Worm (Caenorhabditis elegans) whole organism, L4 larva: ENCODE results near the gene rpl-23.

ENCODE experiments used
- F10B5.3 ChIP-seq: sonication (generic microtip); optimal IDR thresholded peaks from 2 replicates; lab custom pipeline; 2016; ENCODE audit warnings: mild to moderate bottlenecking, missing genetic modification characterization, missing compliant biosample characterization
- F37D6.2 ChIP-seq: sonication (generic microtip); optimal IDR thresholded peaks from 2 replicates; lab custom pipeline; 2016; ENCODE audit warnings: mild to moderate bottlenecking, missing genetic modification characterization, missing compliant biosample characterization
- F44E2.7 ChIP-seq: fragments of 200-800 bp; sonication (Bioruptor generic); IDR thresholded peaks from 2 replicates; pipeline ENCODE4 v2.1.2; 2022; ENCODE audit warnings: missing genetic modification characterization, missing compliant biosample characterization
- Y105C5A.15 ChIP-seq: fragments of 200-800 bp; sonication (Bioruptor generic); IDR thresholded peaks from 2 replicates; pipeline ENCODE4 v1.3.6; 2022; ENCODE audit warnings: missing genetic modification characterization, missing compliant biosample characterization
- ZK337.2 ChIP-seq: fragments of 200-800 bp; sonication (Bioruptor generic); IDR thresholded peaks from 2 replicates; pipeline ENCODE4 v1.3.6; 2022; ENCODE audit warnings: missing genetic modification reagents, missing genetic modification characterization, missing compliant biosample characterization
- aha-1 ChIP-seq: fragments of 150-350 bp; peaks from one replicate; lab custom pipeline; 2014; ENCODE audit warnings: missing biosample characterization, missing genetic modification characterization
- ceh-20 ChIP-seq: fragments of 200-800 bp; sonication (Bioruptor generic); IDR thresholded peaks from 2 replicates; pipeline ENCODE4 v1.3.6; 2022; ENCODE audit warnings: missing genetic modification reagents, missing genetic modification characterization, missing compliant biosample characterization
- ceh-44 ChIP-seq: fragments of 200-800 bp; sonication (Bioruptor generic); IDR thresholded peaks from 2 replicates; pipeline ENCODE4 v1.3.6; 2022; ENCODE audit warnings: missing genetic modification reagents, missing genetic modification characterization, missing compliant biosample characterization
- ceh-62 ChIP-seq: sonication (generic microtip); optimal IDR thresholded peaks from 2 replicates; lab custom pipeline; 2017; ENCODE audit warnings: missing biosample characterization, missing genetic modification characterization
- cey-2 ChIP-seq: sonication (generic microtip); optimal IDR thresholded peaks from 3 replicates; lab custom pipeline; 2017; ENCODE audit warnings: missing genetic modification characterization, mild to moderate bottlenecking, missing compliant biosample characterization, antibody characterized with exemption, borderline replicate concordance; ENCODE audit not compliant: insufficient read depth
- ctbp-1 ChIP-seq: fragments of 200-800 bp; sonication (Bioruptor generic); IDR thresholded peaks from 2 replicates; pipeline ENCODE4 v1.3.6; 2022; ENCODE audit warnings: missing genetic modification reagents, missing genetic modification characterization, missing compliant biosample characterization
- daf-16 ChIP-seq, 3 experiments: sonication (generic microtip); optimal IDR thresholded peaks; 2 replicates each; lab custom pipeline; 2016 to 2017; ENCODE audit warnings: missing genetic modification characterization in 3 of 3, missing genetic modification reagents in 3 of 3, mild to moderate bottlenecking in 2 of 3, missing compliant biosample characterization in 2 of 3, missing biosample characterization in 1 of 3, moderate library complexity in 1 of 3
- dmd-6 ChIP-seq: fragments of 200-800 bp; sonication (Bioruptor generic); IDR thresholded peaks from 2 replicates; pipeline ENCODE4 v1.3.6; 2022; ENCODE audit warnings: missing genetic modification reagents, missing genetic modification characterization, missing compliant biosample characterization
- dmd-9 ChIP-seq: fragments of 200-800 bp; sonication (Bioruptor generic); IDR thresholded peaks from 2 replicates; pipeline ENCODE4 v1.3.6; 2022; ENCODE audit warnings: missing genetic modification reagents, missing genetic modification characterization, missing compliant biosample characterization
- dpl-1 ChIP-seq: fragments of 150-350 bp; optimal IDR thresholded peaks from 2 replicates; lab custom pipeline; 2014; ENCODE audit warnings: missing biosample characterization, missing genetic modification reagents, missing genetic modification characterization
- fkh-10 ChIP-seq: fragments of 150-350 bp; optimal IDR thresholded peaks from 2 replicates; lab custom pipeline; 2014; ENCODE audit warnings: missing biosample characterization, missing genetic modification reagents, missing genetic modification characterization
- hlh-30 ChIP-seq: sonication (generic microtip); optimal IDR thresholded peaks from 2 replicates; lab custom pipeline; 2017; ENCODE audit warnings: antibody characterized with exemption, mild to moderate bottlenecking, missing genetic modification characterization, missing compliant biosample characterization; ENCODE audit not compliant: insufficient read depth
- hmg-1.1 ChIP-seq: fragments of 200-800 bp; sonication (Bioruptor generic); IDR thresholded peaks from 2 replicates; pipeline ENCODE4 v1.3.6; 2022; ENCODE audit warnings: missing genetic modification reagents, missing genetic modification characterization, missing compliant biosample characterization
- jun-1 ChIP-seq: fragments of 150-350 bp; optimal IDR thresholded peaks from 2 replicates; lab custom pipeline; 2014; ENCODE audit warnings: missing biosample characterization, missing genetic modification reagents, missing genetic modification characterization
- lin-13 ChIP-seq: fragments of 150-350 bp; optimal IDR thresholded peaks from 2 replicates; lab custom pipeline; 2014; ENCODE audit warnings: missing biosample characterization, missing genetic modification reagents, missing genetic modification characterization
- lin-39 ChIP-seq: fragments of 150-350 bp; optimal IDR thresholded peaks from 2 replicates; lab custom pipeline; 2014; ENCODE audit warnings: missing biosample characterization, missing genetic modification reagents, missing genetic modification characterization
- lsy-2 ChIP-seq, 2 experiments: fragments of 150-350 bp in 1 of 2; sonication (generic microtip) in 1 of 2; optimal IDR thresholded peaks; 2 replicates each; lab custom pipeline; 2014 to 2017; ENCODE audit warnings: missing biosample characterization in 2 of 2, missing genetic modification characterization in 2 of 2
- mep-1 ChIP-seq: fragments of 150-350 bp; sonication (generic microtip); optimal IDR thresholded peaks from 3 replicates; lab custom pipeline; 2014; ENCODE audit warnings: missing biosample characterization, missing genetic modification characterization
- nhr-102 ChIP-seq: sonication (generic microtip); optimal IDR thresholded peaks from 2 replicates; lab custom pipeline; 2016; ENCODE audit warnings: mild to moderate bottlenecking, missing genetic modification characterization, moderate library complexity, missing compliant biosample characterization
- nhr-11 ChIP-seq: fragments of 150-350 bp; optimal IDR thresholded peaks from 2 replicates; lab custom pipeline; 2014; ENCODE audit warnings: missing biosample characterization, missing genetic modification characterization
- nhr-111 ChIP-seq: fragments of 200-800 bp; sonication (Bioruptor generic); optimal IDR thresholded peaks from 2 replicates; lab custom pipeline; 2018; ENCODE audit warnings: mild to moderate bottlenecking, missing genetic modification characterization, missing compliant biosample characterization
- pha-4 ChIP-seq, 2 experiments: fragments of 150-350 bp in 1 of 2; fragments of 200-800 bp in 1 of 2; sonication (Bioruptor generic) in 1 of 2; IDR thresholded peaks in 1 of 2; optimal IDR thresholded peaks in 1 of 2; 2 replicates each; pipeline versions ENCODE4 v1.3.6 to Lab custom; 2014 to 2022; ENCODE audit warnings: missing genetic modification characterization in 2 of 2, missing genetic modification reagents in 2 of 2, missing biosample characterization in 1 of 2, missing compliant biosample characterization in 1 of 2
- sdz-12 ChIP-seq: fragments of 200-800 bp; sonication (Bioruptor generic); optimal IDR thresholded peaks from 2 replicates; lab custom pipeline; 2018; ENCODE audit warnings: mild to moderate bottlenecking, missing genetic modification characterization, missing compliant biosample characterization
- set-16 ChIP-seq: fragments of 200-800 bp; sonication (Bioruptor generic); IDR thresholded peaks from 2 replicates; pipeline ENCODE4 v1.3.6; 2022; ENCODE audit warnings: missing genetic modification reagents, missing genetic modification characterization, missing compliant biosample characterization
- spr-1 ChIP-seq: sonication (generic microtip); optimal IDR thresholded peaks from 2 replicates; lab custom pipeline; 2016; ENCODE audit warnings: mild to moderate bottlenecking, missing genetic modification characterization, missing compliant biosample characterization
- unc-62 ChIP-seq, 3 experiments: fragments of 150-350 bp in 1 of 3; sonication (generic microtip); optimal IDR thresholded peaks in 2 of 3; peaks in 1 of 3; 1 replicate in 1 of 3; 2 replicates in 2 of 3; lab custom pipeline; 2014 to 2017; ENCODE audit warnings: missing biosample characterization in 3 of 3, missing genetic modification characterization in 3 of 3, missing genetic modification reagents in 3 of 3, missing genotype in 1 of 3
- vab-7 ChIP-seq: fragments of 200-800 bp; sonication (Bioruptor generic); IDR thresholded peaks from 2 replicates; pipeline ENCODE4 v1.3.6; 2022; ENCODE audit warnings: missing genetic modification reagents, missing genetic modification characterization, missing compliant biosample characterization
- zag-1 ChIP-seq: fragments of 150-350 bp; optimal IDR thresholded peaks from 2 replicates; lab custom pipeline; 2014; ENCODE audit warnings: missing biosample characterization, missing genetic modification characterization
- zip-11 ChIP-seq: fragments of 200-800 bp; sonication (Bioruptor generic); IDR thresholded peaks from 2 replicates; pipeline ENCODE4 v1.3.6; 2022; ENCODE audit warnings: missing genetic modification characterization, missing compliant biosample characterization
- ztf-11 ChIP-seq: fragments of 150-350 bp; optimal IDR thresholded peaks from 2 replicates; lab custom pipeline; 2014; ENCODE audit warnings: missing biosample characterization, missing genetic modification characterization

rpl-23 gene

DNA sequence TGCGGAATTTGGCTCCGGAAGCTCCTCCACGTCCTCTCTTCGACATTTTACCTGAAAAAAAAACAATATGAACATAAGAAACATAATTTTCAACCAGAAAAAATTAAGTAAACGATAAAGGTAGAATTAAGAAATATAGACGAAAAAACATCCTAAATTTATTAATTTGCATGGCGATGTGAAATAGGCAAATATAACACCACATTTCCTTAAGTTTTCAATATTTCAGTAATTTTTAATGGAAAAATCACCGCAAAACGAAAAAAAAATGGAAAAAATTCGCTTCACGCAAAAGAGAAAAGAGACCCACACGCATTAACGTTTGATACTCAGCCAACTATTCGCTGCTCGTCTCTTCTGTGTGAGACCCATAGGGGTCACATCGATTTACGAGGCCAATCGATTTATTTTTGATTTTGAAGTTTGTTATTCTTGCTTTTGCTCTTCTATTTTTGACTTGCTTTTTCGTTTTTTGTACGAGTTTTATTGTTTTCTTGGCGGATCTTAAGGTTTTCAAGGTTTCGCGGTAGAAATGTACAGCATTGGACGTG lies at the start of gene rpl-23 (continued):
- TF ChIP-seq mep-1 (tag; lab: Kevin White, UChicago) (peak; percentile 96), sdz-12 (GFP tag; lab: Kevin White, UChicago) (no peak), Y105C5A.15 (GFP tag; lab: Robert Waterston, UW) (no peak), zag-1 (tag; lab: Kevin White, UChicago) (no peak), jun-1 (tag; lab: Kevin White, UChicago) (peak; percentile 27)

DNA sequence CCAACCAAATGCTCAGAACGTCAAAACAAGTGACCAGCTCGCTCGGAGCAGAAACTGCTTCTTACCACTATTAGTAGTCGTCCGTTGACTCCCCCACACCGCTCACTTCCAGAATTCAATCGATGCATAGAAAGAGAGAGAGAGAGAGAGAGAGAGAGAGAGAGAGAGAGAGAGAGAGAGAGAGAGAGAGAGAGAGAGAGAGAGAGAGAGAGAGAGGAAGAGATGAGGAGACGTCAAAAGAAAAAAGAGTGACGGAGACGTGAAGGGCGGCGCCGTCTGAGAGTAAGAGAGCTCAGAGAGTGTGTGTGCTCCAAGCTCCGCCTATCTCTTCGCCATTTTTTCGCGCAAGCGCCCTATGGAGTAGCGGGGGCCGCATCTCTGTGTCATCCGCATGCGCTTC lies 49.3 kb upstream of the rpl-23 start, which contains the start of gene ida-1:
TSS of gene ida-1 (plus strand) at position 336 of the 400 bp plus-strand sequence.
- TF ChIP-seq hlh-30 (peak; percentile 15), nhr-102 (tag; lab: Kevin White, UChicago) (no peak), cey-2 (no peak), zip-11 (GFP tag; lab: Robert Waterston, UW) (no peak), ctbp-1 (GFP tag; lab: Robert Waterston, UW) (peak; percentile 64; the same call in 1 of the 2 replicates), Y105C5A.15 (GFP tag; lab: Robert Waterston, UW) (no peak), hmg-1.1 (peak; percentile 47), pha-4 (GFP tag; IDR thresholded peaks at IDR 0.05; lab: Robert Waterston, UW) (peak; percentile 55; the same call in 1 of the 2 replicates), pha-4 (tag; optimal IDR thresholded peaks at IDR 0.05; lab: Kevin White, UChicago) (no peak), ztf-11 (no peak), lsy-2 (tag; optimal IDR thresholded peaks at IDR 0.05; lab: Kevin White, UChicago) (peak; percentile 31 to 33), aha-1 (peak; percentile 32), dmd-6 (GFP tag; lab: Robert Waterston, UW) (0 out of 2 replicates have a peak, but pooled peaks have one; percentile 7), F37D6.2 (tag; lab: Kevin White, UChicago) (no peak), set-16 (GFP tag; lab: Robert Waterston, UW) (peak; percentile 90), mep-1 (tag; lab: Kevin White, UChicago) (peak; percentile 36), lin-39 (tag; lab: Kevin White, UChicago) (no peak), fkh-10 (GFP tag; lab: Kevin White, UChicago) (no peak), spr-1 (tag; lab: Kevin White, UChicago) (no peak), jun-1 (tag; lab: Kevin White, UChicago) (no peak), vab-7 (0 out of 2 replicates have a peak, but pooled peaks have one; percentile 11), F10B5.3 (no peak), ceh-20 (GFP tag; lab: Robert Waterston, UW) (0 out of 2 replicates have a peak, but pooled peaks have one; percentile 42), sdz-12 (GFP tag; lab: Kevin White, UChicago) (no peak), daf-16 (GFP tag; optimal IDR thresholded peaks at IDR 0.05; lab: Kevin White, UChicago) (no peak), daf-16 (tag; optimal IDR thresholded peaks at IDR 0.05; lab: Kevin White, UChicago) (no peak), nhr-11 (tag; lab: Kevin White, UChicago) (no peak), ceh-44 (GFP tag; lab: Robert Waterston, UW) (no peak), unc-62 (GFP tag; optimal IDR thresholded peaks at IDR 0.05 in 1 of 2; lab: Kevin White, UChicago) (peak in 1 of 2 experiments; percentile 95), unc-62 (tag; optimal IDR thresholded peaks at IDR 0.05; lab: Kevin White, UChicago) (no peak), lin-13 (GFP tag; lab: Kevin White, UChicago) (no peak)

DNA sequence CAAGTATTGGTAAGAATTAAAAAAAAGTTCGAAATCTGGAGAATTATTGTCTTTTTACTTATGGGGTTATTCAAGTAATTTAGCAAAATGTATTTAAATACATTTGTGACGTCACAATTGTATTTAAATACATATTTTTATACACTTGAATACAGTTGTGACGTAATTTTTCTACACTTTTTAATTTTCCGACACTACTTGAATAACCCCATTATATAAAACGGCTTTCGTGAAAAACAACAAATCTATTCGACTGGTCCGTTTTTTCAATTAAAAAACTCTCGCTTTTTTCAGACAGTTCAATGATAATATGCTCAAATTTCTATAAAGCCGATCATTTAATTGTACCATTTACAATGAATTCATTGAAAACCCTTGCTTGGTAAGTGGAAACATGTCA lies 44.6 kb upstream of the rpl-23 start:
- no peak for TF ChIP-seq F44E2.7 (GFP tag; lab: Robert Waterston, UW)
- no peak for TF ChIP-seq dpl-1 (GFP tag; lab: Kevin White, UChicago)
- TF ChIP-seq ZK337.2 (GFP tag; lab: Robert Waterston, UW), result no peak
- no peak for TF ChIP-seq dmd-9
- no peak for TF ChIP-seq nhr-111 (GFP tag; lab: Kevin White, UChicago)
- no peak for TF ChIP-seq daf-16 (GFP tag; optimal IDR thresholded peaks at IDR 0.05; lab: Kevin White, UChicago)
- TF ChIP-seq daf-16 (tag; optimal IDR thresholded peaks at IDR 0.05; lab: Kevin White, UChicago), result no peak
- TF ChIP-seq ceh-62 (tag; lab: Kevin White, UChicago), result no peak
